Worm (Caenorhabditis elegans) whole organism, L2 larva: ENCODE data around the gene Y1B5A.1.

Source experiments
- C34F6.9 ChIP-seq: fragments of 150-350 bp; optimal IDR thresholded peaks from 2 replicates; lab custom pipeline; 2014; ENCODE audit warnings: missing biosample characterization, missing genetic modification characterization
- F13H6.1 ChIP-seq: sonication (generic microtip); optimal IDR thresholded peaks from 2 replicates; lab custom pipeline; 2016; ENCODE audit warnings: missing genetic modification characterization, missing compliant biosample characterization
- R02D3.7 ChIP-seq: fragments of 150-350 bp; optimal IDR thresholded peaks from 2 replicates; lab custom pipeline; 2014; ENCODE audit warnings: missing biosample characterization, missing genetic modification characterization
- Y55F3AM.14 ChIP-seq: fragments of 200-800 bp; sonication (Bioruptor generic); optimal IDR thresholded peaks from 2 replicates; lab custom pipeline; 2018; ENCODE audit warnings: mild to moderate bottlenecking, missing genetic modification characterization, missing compliant biosample characterization
- ZK546.5 ChIP-seq: sonication (generic microtip); optimal IDR thresholded peaks from 2 replicates; lab custom pipeline; 2017; ENCODE audit warnings: missing biosample characterization, missing genetic modification characterization
- alr-1 ChIP-seq: fragments of 150-350 bp; optimal IDR thresholded peaks from 2 replicates; lab custom pipeline; 2014; ENCODE audit warnings: missing biosample characterization, missing genetic modification characterization
- aly-2 ChIP-seq: fragments of 150-350 bp; optimal IDR thresholded peaks from 2 replicates; lab custom pipeline; 2014; ENCODE audit warnings: missing biosample characterization, missing genetic modification characterization
- ama-1 ChIP-seq: fragments of 150-350 bp; optimal IDR thresholded peaks from 2 replicates; lab custom pipeline; 2018; ENCODE audit warnings: inconsistent platforms
- blmp-1 ChIP-seq: sonication (generic microtip); optimal IDR thresholded peaks from 2 replicates; lab custom pipeline; 2017; ENCODE audit warnings: missing genetic modification characterization, mild to moderate bottlenecking, missing compliant biosample characterization, antibody characterized with exemption, moderate library complexity; ENCODE audit not compliant: insufficient read depth
- ceh-16 ChIP-seq: fragments of 150-350 bp; optimal IDR thresholded peaks from 2 replicates; lab custom pipeline; 2014; ENCODE audit warnings: missing biosample characterization, missing genetic modification characterization
- ceh-82 ChIP-seq: fragments of 150-350 bp; optimal IDR thresholded peaks from 2 replicates; lab custom pipeline; 2014; ENCODE audit warnings: missing biosample characterization, missing genetic modification characterization
- crh-2 ChIP-seq: sonication (generic microtip); optimal IDR thresholded peaks from 2 replicates; lab custom pipeline; 2017; ENCODE audit warnings: missing biosample characterization, missing genetic modification characterization
- dmd-4 ChIP-seq: sonication (generic microtip); optimal IDR thresholded peaks from 2 replicates; lab custom pipeline; 2017; ENCODE audit warnings: missing biosample characterization, missing genetic modification characterization
- egl-27 ChIP-seq: sonication (generic microtip); optimal IDR thresholded peaks from 3 replicates; lab custom pipeline; 2017; ENCODE audit warnings: missing biosample characterization, missing genetic modification reagents, missing genetic modification characterization
- elt-1 ChIP-seq: fragments of 150-350 bp; optimal IDR thresholded peaks from 2 replicates; lab custom pipeline; 2014; ENCODE audit warnings: missing biosample characterization, missing genetic modification characterization
- elt-3 ChIP-seq: sonication (generic microtip); optimal IDR thresholded peaks from 2 replicates; lab custom pipeline; 2017; ENCODE audit warnings: missing biosample characterization, missing genetic modification characterization
- fos-1 ChIP-seq: fragments of 150-350 bp; optimal IDR thresholded peaks from 2 replicates; lab custom pipeline; 2014; ENCODE audit warnings: missing biosample characterization, missing genetic modification characterization
- gmeb-1 ChIP-seq: fragments of 150-350 bp; optimal IDR thresholded peaks from 2 replicates; lab custom pipeline; 2014; ENCODE audit warnings: missing biosample characterization, missing genetic modification characterization
- lin-11 ChIP-seq: fragments of 150-350 bp; sonication (generic microtip); optimal IDR thresholded peaks from 2 replicates; lab custom pipeline; 2014; ENCODE audit warnings: missing biosample characterization, missing genetic modification characterization, inconsistent platforms, mixed read lengths
- lin-13 ChIP-seq: fragments of 150-350 bp; optimal IDR thresholded peaks from 2 replicates; lab custom pipeline; 2014; ENCODE audit warnings: missing biosample characterization, missing genetic modification reagents, missing genetic modification characterization
- lin-39 ChIP-seq: fragments of 150-350 bp; optimal IDR thresholded peaks from 2 replicates; lab custom pipeline; 2014; ENCODE audit warnings: missing biosample characterization, missing genetic modification reagents, missing genetic modification characterization
- lsy-2 ChIP-seq, 2 experiments: fragments of 150-350 bp in 1 of 2; sonication (generic microtip) in 1 of 2; optimal IDR thresholded peaks; 2 replicates each; lab custom pipeline; 2014 to 2017; ENCODE audit warnings: missing biosample characterization in 2 of 2, missing genetic modification characterization in 2 of 2
- mab-5 ChIP-seq: fragments of 150-350 bp; optimal IDR thresholded peaks from 2 replicates; lab custom pipeline; 2014; ENCODE audit warnings: missing biosample characterization, missing genetic modification characterization
- mbf-1 ChIP-seq: sonication (generic microtip); optimal IDR thresholded peaks from 2 replicates; lab custom pipeline; 2017; ENCODE audit warnings: missing biosample characterization, missing genetic modification characterization
- mdl-1 ChIP-seq, 2 experiments: fragments of 150-350 bp in 1 of 2; sonication (generic microtip) in 1 of 2; optimal IDR thresholded peaks; 2 replicates each; lab custom pipeline; 2017; ENCODE audit warnings: missing biosample characterization in 2 of 2, missing genetic modification characterization in 2 of 2
- nhr-10 ChIP-seq: sonication (generic microtip); optimal IDR thresholded peaks from 2 replicates; lab custom pipeline; 2017; ENCODE audit warnings: missing biosample characterization, missing genetic modification characterization
- nhr-11 ChIP-seq: fragments of 150-350 bp; optimal IDR thresholded peaks from 2 replicates; lab custom pipeline; 2014; ENCODE audit warnings: missing biosample characterization, missing genetic modification characterization
- nhr-12 ChIP-seq: fragments of 150-350 bp; optimal IDR thresholded peaks from 2 replicates; lab custom pipeline; 2014; ENCODE audit warnings: missing biosample characterization, missing genetic modification characterization
- nhr-129 ChIP-seq: fragments of 150-350 bp; optimal IDR thresholded peaks from 2 replicates; lab custom pipeline; 2014; ENCODE audit warnings: missing biosample characterization, missing genetic modification characterization
- nhr-21 ChIP-seq: fragments of 150-350 bp; optimal IDR thresholded peaks from 2 replicates; lab custom pipeline; 2014; ENCODE audit warnings: missing biosample characterization, missing genetic modification characterization
- nhr-23 ChIP-seq: fragments of 150-350 bp; optimal IDR thresholded peaks from 2 replicates; lab custom pipeline; 2014; ENCODE audit warnings: missing biosample characterization, missing genetic modification reagents, missing genetic modification characterization
- nhr-237 ChIP-seq: fragments of 150-350 bp; optimal IDR thresholded peaks from 2 replicates; lab custom pipeline; 2014; ENCODE audit warnings: missing biosample characterization, missing genetic modification characterization
- nhr-25 ChIP-seq: fragments of 150-350 bp; sonication (generic microtip); optimal IDR thresholded peaks from 3 replicates; lab custom pipeline; 2014; ENCODE audit warnings: missing biosample characterization, missing genetic modification characterization
- nhr-6 ChIP-seq: fragments of 150-350 bp; optimal IDR thresholded peaks from 2 replicates; lab custom pipeline; 2014; ENCODE audit warnings: missing biosample characterization, missing genetic modification characterization
- nhr-77 ChIP-seq: fragments of 150-350 bp; optimal IDR thresholded peaks from 2 replicates; lab custom pipeline; 2014; ENCODE audit warnings: missing biosample characterization, missing genetic modification characterization
- peb-1 ChIP-seq: fragments of 150-350 bp; optimal IDR thresholded peaks from 2 replicates; lab custom pipeline; 2014; ENCODE audit warnings: missing biosample characterization, missing genetic modification characterization
- sem-4 ChIP-seq: fragments of 150-350 bp; optimal IDR thresholded peaks from 2 replicates; lab custom pipeline; 2014; ENCODE audit warnings: missing biosample characterization, missing genetic modification reagents, missing genetic modification characterization
- skn-1 ChIP-seq: sonication (generic microtip); optimal IDR thresholded peaks from 2 replicates; lab custom pipeline; 2017; ENCODE audit warnings: missing biosample characterization, missing genetic modification characterization
- sma-3 ChIP-seq: sonication (generic microtip); optimal IDR thresholded peaks from 2 replicates; lab custom pipeline; 2016; ENCODE audit warnings: missing genetic modification reagents, missing genetic modification characterization, missing compliant biosample characterization
- sma-9 ChIP-seq, 2 experiments: fragments of 150-350 bp in 1 of 2; sonication (generic microtip) in 1 of 2; optimal IDR thresholded peaks; 2 replicates each; lab custom pipeline; 2014 to 2016; ENCODE audit warnings: missing genetic modification characterization in 2 of 2, mild to moderate bottlenecking in 1 of 2, missing biosample characterization in 1 of 2, missing compliant biosample characterization in 1 of 2, missing genetic modification reagents in 1 of 2, moderate library complexity in 1 of 2
- snpc-4 ChIP-seq: fragments of 150-350 bp; optimal IDR thresholded peaks from 2 replicates; lab custom pipeline; 2014; ENCODE audit warnings: missing biosample characterization, missing genetic modification characterization
- unc-39 ChIP-seq: fragments of 150-350 bp; optimal IDR thresholded peaks from 2 replicates; lab custom pipeline; 2014; ENCODE audit warnings: missing biosample characterization, missing genetic modification characterization
- unc-55 ChIP-seq: fragments of 150-350 bp; sonication (generic microtip); optimal IDR thresholded peaks from 3 replicates; lab custom pipeline; 2014; ENCODE audit warnings: missing biosample characterization, missing genetic modification reagents, missing genetic modification characterization
- unc-62 ChIP-seq: fragments of 150-350 bp; optimal IDR thresholded peaks from 2 replicates; lab custom pipeline; 2014; ENCODE audit warnings: missing biosample characterization, missing genetic modification reagents, missing genetic modification characterization
- zag-1 ChIP-seq: fragments of 150-350 bp; optimal IDR thresholded peaks from 2 replicates; lab custom pipeline; 2014; ENCODE audit warnings: missing biosample characterization, missing genetic modification characterization
- ztf-1 ChIP-seq: fragments of 200-800 bp; sonication (Bioruptor generic); conservative IDR thresholded peaks from 2 replicates; pipeline ENCODE4 v1.3.6; 2022; ENCODE audit warnings: missing genetic modification characterization, missing compliant biosample characterization
- ztf-11 ChIP-seq: sonication (generic microtip); optimal IDR thresholded peaks from 2 replicates; lab custom pipeline; 2017; ENCODE audit warnings: missing biosample characterization, missing genetic modification characterization
- ztf-4 ChIP-seq: fragments of 150-350 bp; optimal IDR thresholded peaks from 2 replicates; lab custom pipeline; 2014; ENCODE audit warnings: missing biosample characterization, missing genetic modification characterization

Gene Y1B5A.1

DNA sequence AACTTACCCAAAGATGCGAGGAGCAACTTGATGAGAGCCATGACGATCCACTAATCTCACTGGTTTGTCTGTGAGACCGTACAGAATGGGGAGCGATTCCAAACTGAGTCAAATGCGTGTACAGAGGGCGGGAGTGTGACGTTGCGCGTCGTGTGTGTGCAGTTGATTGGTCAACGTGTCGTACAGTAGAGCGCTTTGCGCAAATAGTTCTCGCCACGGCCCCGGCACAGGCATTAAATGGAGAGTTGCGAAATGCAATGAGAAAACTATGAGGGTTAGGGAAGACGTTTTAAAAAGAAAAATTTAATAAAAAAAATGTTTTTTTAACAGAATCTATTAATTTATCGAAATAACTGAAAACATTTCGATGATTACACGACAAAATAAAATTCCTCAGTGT, 16.8 kb upstream of the Y1B5A.1 start, which contains the start of gene pdi-6:
pdi-6 (minus strand) TSS at position 164 of the 400 bp plus-strand sequence.
- TF ChIP-seq lin-11 (tag; lab: Kevin White, UChicago) (peak; percentile 90), egl-27 (tag; lab: Kevin White, UChicago) (peak; percentile 62), mab-5 (peak; percentile 75), ztf-1 (no peak), nhr-11 (tag; lab: Kevin White, UChicago) (no peak), unc-55 (GFP tag; lab: Kevin White, UChicago) (peak; percentile 91), nhr-21 (tag; lab: Kevin White, UChicago) (peak; percentile 85), ceh-82 (tag; lab: Kevin White, UChicago) (peak; percentile 60), R02D3.7 (tag; lab: Kevin White, UChicago) (peak; percentile 2), sma-9 (GFP tag; optimal IDR thresholded peaks at IDR 0.05; lab: Kevin White, UChicago) (peak; percentile 91), sma-9 (tag; optimal IDR thresholded peaks at IDR 0.05; lab: Kevin White, UChicago) (no peak), fos-1 (tag; lab: Kevin White, UChicago) (peak; percentile 93), dmd-4 (tag; lab: Kevin White, UChicago) (no peak), peb-1 (no peak), nhr-23 (tag; lab: Kevin White, UChicago) (no peak), ZK546.5 (tag; lab: Kevin White, UChicago) (peak; percentile 17), nhr-77 (tag; lab: Kevin White, UChicago) (peak; percentile 44), nhr-129 (tag; lab: Kevin White, UChicago) (peak; percentile 92), alr-1 (tag; lab: Kevin White, UChicago) (no peak), ceh-16 (tag; lab: Kevin White, UChicago) (peak; percentile 65), lin-13 (GFP tag; lab: Kevin White, UChicago) (peak; percentile 93), lsy-2 (tag; optimal IDR thresholded peaks at IDR 0.05; lab: Kevin White, UChicago) (peak; percentile 78 to 92), blmp-1 (tag; lab: Kevin White, UChicago) (peak; percentile 45), nhr-237 (tag; lab: Kevin White, UChicago) (no peak), nhr-12 (tag; lab: Kevin White, UChicago) (no peak), snpc-4 (tag; lab: Kevin White, UChicago) (peak; percentile 43), nhr-6 (tag; lab: Kevin White, UChicago) (peak; percentile 66), nhr-25 (tag; lab: Kevin White, UChicago) (peak; percentile 90), skn-1 (tag; lab: Kevin White, UChicago) (no peak), zag-1 (tag; lab: Kevin White, UChicago) (peak; percentile 54), ama-1 (lab: Kevin White, UChicago) (no peak), unc-39 (tag; lab: Kevin White, UChicago) (no peak), elt-1 (tag; lab: Kevin White, UChicago) (no peak), mbf-1 (tag; lab: Kevin White, UChicago) (no peak), F13H6.1 (peak; percentile 90), unc-62 (no peak), aly-2 (tag; lab: Kevin White, UChicago) (no peak), elt-3 (tag; lab: Kevin White, UChicago) (no peak), sma-3 (GFP tag; lab: Kevin White, UChicago) (peak; percentile 95), ztf-11 (tag; lab: Kevin White, UChicago) (no peak), sem-4 (tag; lab: Kevin White, UChicago) (peak; percentile 79), mdl-1 (tag; optimal IDR thresholded peaks at IDR 0.05; lab: Kevin White, UChicago) (peak; percentile 24 to 78), ztf-4 (peak; percentile 58), gmeb-1 (tag; lab: Kevin White, UChicago) (peak; percentile 84), crh-2 (tag; lab: Kevin White, UChicago) (peak; percentile 99), nhr-10 (tag; lab: Kevin White, UChicago) (peak; percentile 50), lin-39 (tag; lab: Kevin White, UChicago) (no peak), Y55F3AM.14 (GFP tag; lab: Kevin White, UChicago) (peak; percentile 59), C34F6.9 (peak; percentile 88)
- TF ChIP-seq, all 48 proteins: peak for 30
